Worm (Caenorhabditis elegans): Measurements from ENCODE around the gene gphr-1.
A peak's percentile ranks its signal among the peaks of the same experiment; 100 is the strongest.

gphr-1 gene

DNA sequence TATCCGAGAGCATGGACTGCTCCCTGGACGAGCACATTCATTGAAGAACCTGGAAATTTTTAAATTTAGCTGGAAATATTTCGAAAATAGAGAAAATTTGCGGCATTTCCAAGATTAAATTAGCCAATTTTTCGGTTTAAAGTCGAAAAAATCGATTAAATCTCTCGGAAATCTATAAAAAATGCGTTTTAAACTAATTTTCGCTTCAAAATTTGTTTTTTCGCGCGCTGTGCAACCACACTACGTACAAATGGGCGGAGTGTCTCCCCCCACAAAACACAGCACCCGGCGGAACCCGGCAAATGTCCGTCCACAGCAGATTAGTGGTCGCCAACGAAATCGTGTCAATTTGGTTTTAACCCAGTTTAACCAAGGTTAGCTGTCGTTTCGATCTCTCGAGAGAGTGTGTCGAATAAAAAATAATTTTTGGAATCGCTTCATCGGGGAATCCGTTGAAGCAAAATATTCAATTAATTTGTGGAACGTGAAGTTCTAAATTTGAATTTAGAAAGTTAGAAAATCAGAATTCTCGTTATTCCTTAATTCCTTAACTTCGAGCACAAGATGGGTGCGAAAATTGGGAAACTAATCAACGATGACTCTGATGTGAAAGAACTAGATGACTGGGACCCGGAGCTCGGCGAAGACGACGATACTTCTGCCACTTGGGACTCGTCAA lies 31.4 kb downstream of the gphr-1 start, which contains the start of the genes tim-1 and Y75B8A.23 (continued):
- TF ChIP-seq lir-3 (tag; optimal IDR thresholded peaks at IDR 0.05) (peak; percentile 37), ZK337.2 (GFP tag; IDR thresholded peaks at IDR 0.05) (peak; percentile 42; the same call in 1 of the 2 replicates), lsy-2 (tag; optimal IDR thresholded peaks at IDR 0.05) (peak; percentile 42 to 95), nhr-48 (tag; optimal IDR thresholded peaks at IDR 0.05) (peak; percentile 74), nhr-28 (tag; optimal IDR thresholded peaks at IDR 0.05) (peak; percentile 92), F10B5.3 (tag; optimal IDR thresholded peaks at IDR 0.05) (peak; percentile 66), ceh-62 (tag; optimal IDR thresholded peaks at IDR 0.05) (no peak), vab-7 (GFP tag; IDR thresholded peaks at IDR 0.05) (peak; percentile 80), madf-5 (GFP tag; IDR thresholded peaks at IDR 0.05) (no peak), dpl-1 (GFP tag; optimal IDR thresholded peaks at IDR 0.05) (peak; percentile 98), ces-1 (GFP tag; optimal IDR thresholded peaks at IDR 0.05) (no peak), mxl-3 (GFP tag; optimal IDR thresholded peaks at IDR 0.05) (no peak), php-3 (GFP tag; IDR thresholded peaks at IDR 0.05) (peak; percentile 50; the same call in 1 of the 2 replicates), F37D6.2 (tag; optimal IDR thresholded peaks at IDR 0.05) (peak; percentile 69), ceh-20 (GFP tag; IDR thresholded peaks at IDR 0.05) (peak; percentile 69; the same call in 1 of the 2 replicates), hlh-11 (tag; optimal IDR thresholded peaks at IDR 0.05) (peak; percentile 90), lin-29 (GFP tag; IDR thresholded peaks at IDR 0.05) (peak; percentile 36), hlh-30 (tag; optimal IDR thresholded peaks at IDR 0.05; ENCODE audit: insufficient read depth) (peak; percentile 92), nhr-77 (tag; optimal IDR thresholded peaks at IDR 0.05) (peak; percentile 92), ZK546.5 (tag; optimal IDR thresholded peaks at IDR 0.05) (peak; percentile 19 to 36), saeg-2 (GFP tag; IDR thresholded peaks at IDR 0.05) (no peak), dmd-8 (GFP tag; IDR thresholded peaks at IDR 0.05) (peak; percentile 39; the same call in 1 of the 2 replicates), zfp-2 (tag; optimal IDR thresholded peaks at IDR 0.05) (peak; percentile 52), nhr-42 (GFP tag; IDR thresholded peaks at IDR 0.05) (peak; percentile 84), zfp-3 (GFP tag; conservative IDR thresholded peaks at IDR 0.05) (peak; percentile 91), Y5F2A.4 (GFP tag; optimal IDR thresholded peaks at IDR 0.05) (peak; percentile 54), daf-8 (GFP tag; IDR thresholded peaks at IDR 0.05) (0 out of 2 replicates have a peak, but pooled peaks have one; percentile 52), lin-15B (tag; optimal IDR thresholded peaks at IDR 0.05) (peak; percentile 16), ceh-28 (tag; optimal IDR thresholded peaks at IDR 0.05) (no peak), zip-11 (GFP tag; IDR thresholded peaks at IDR 0.05) (no peak), unc-62 (GFP tag; optimal IDR thresholded peaks at IDR 0.05 in 1 of 2) (peak in 1 of 2 experiments; percentile 97), unc-62 (tag; optimal IDR thresholded peaks at IDR 0.05) (no peak), arid-1 (GFP tag; conservative IDR thresholded peaks at IDR 0.05) (peak; percentile 89), F49E8.2 (tag; optimal IDR thresholded peaks at IDR 0.05; ENCODE audit: borderline replicate concordance) (peak; percentile 93), egl-43 (GFP tag; IDR thresholded peaks at IDR 0.05) (peak; percentile 80), F44E2.7 (GFP tag; IDR thresholded peaks at IDR 0.05) (0 out of 2 replicates have a peak, but pooled peaks have one; percentile 34), mxl-2 (GFP tag; conservative IDR thresholded peaks at IDR 0.05) (no peak), nhr-11 (tag; optimal IDR thresholded peaks at IDR 0.05) (peak; percentile 92), dmd-9 (GFP tag; IDR thresholded peaks at IDR 0.05) (peak; percentile 90), set-16 (GFP tag; IDR thresholded peaks at IDR 0.05) (peak; percentile 26; the same call in 1 of the 2 replicates), lim-7 (GFP tag; IDR thresholded peaks at IDR 0.05) (peak; percentile 67; the same call in 1 of the 2 replicates), zag-1 (tag; optimal IDR thresholded peaks at IDR 0.05) (no peak), skn-1 (tag; optimal IDR thresholded peaks at IDR 0.05) (no peak), pqm-1 (tag; optimal IDR thresholded peaks at IDR 0.05) (peak; percentile 37), mdl-1 (tag; optimal IDR thresholded peaks at IDR 0.05) (peak; percentile 49 to 73), duxl-1 (tag; optimal IDR thresholded peaks at IDR 0.05; ENCODE audit: poor library complexity) (peak; percentile 86), madf-9 (GFP tag; conservative IDR thresholded peaks at IDR 0.05) (peak; percentile 53), ztf-7 (tag; optimal IDR thresholded peaks at IDR 0.05) (peak; percentile 87), lin-13 (GFP tag; optimal IDR thresholded peaks at IDR 0.05) (peak; percentile 95), gei-8 (GFP tag; optimal IDR thresholded peaks at IDR 0.05) (peak; percentile 60)
